Worm (Caenorhabditis elegans): ENCODE measurements around the gene str-60.

ce11 chrV:15870356-15870755, 27.4 kb upstream of the str-60 start, which contains the start of gene str-57:
- TF ChIP-seq flt-1 (GFP tag; IDR thresholded peaks at IDR 0.05) (no peak), ztf-29 (GFP tag; IDR thresholded peaks at IDR 0.05) (no peak)
